Worm (Caenorhabditis elegans): ENCODE measurements around the gene ZC250.2.

Gene ZC250.2

ce11 chrV:5758780-5759179, 33.4 kb upstream of the ZC250.2 start, which contains the start of gene C53A3.4:
Gene C53A3.4, minus strand, starts transcription at chrV:5758880.
- TF ChIP-seq mdl-1 (tag; optimal IDR thresholded peaks at IDR 0.05), result no peak
- no peak for TF ChIP-seq mml-1 (tag; optimal IDR thresholded peaks at IDR 0.05)
- TF ChIP-seq ceh-28 (tag; optimal IDR thresholded peaks at IDR 0.05), result no peak
- TF ChIP-seq nhr-25 (tag; optimal IDR thresholded peaks at IDR 0.05), result no peak
- no peak for TF ChIP-seq ceh-82 (tag; optimal IDR thresholded peaks at IDR 0.05)
- no peak for TF ChIP-seq hmg-11 (tag; optimal IDR thresholded peaks at IDR 0.05)
- no peak for TF ChIP-seq nhr-11 (tag; optimal IDR thresholded peaks at IDR 0.05)
- no peak for TF ChIP-seq jun-1 (tag; optimal IDR thresholded peaks at IDR 0.05)
- no peak for TF ChIP-seq ceh-9 (tag; optimal IDR thresholded peaks at IDR 0.05)
- TF ChIP-seq elt-2 (tag; optimal IDR thresholded peaks at IDR 0.05), result no peak
- no peak for TF ChIP-seq nhr-76 (tag; optimal IDR thresholded peaks at IDR 0.05)
- no peak for TF ChIP-seq ztf-4 (tag; optimal IDR thresholded peaks at IDR 0.05)
- TF ChIP-seq nfya-1 (tag; optimal IDR thresholded peaks at IDR 0.05; ENCODE audit: insufficient read depth), result no peak
- no peak for TF ChIP-seq tbx-2 (tag; optimal IDR thresholded peaks at IDR 0.05)
- no peak for TF ChIP-seq nhr-23 (tag; optimal IDR thresholded peaks at IDR 0.05)

- TF ChIP-seq elt-1 (tag; optimal IDR thresholded peaks at IDR 0.05) (no peak), nhr-23 (tag; optimal IDR thresholded peaks at IDR 0.05) (no peak), ceh-28 (tag; optimal IDR thresholded peaks at IDR 0.05) (no peak), ceh-9 (tag; optimal IDR thresholded peaks at IDR 0.05) (no peak), fos-1 (tag; optimal IDR thresholded peaks at IDR 0.05) (no peak), nhr-237 (tag; optimal IDR thresholded peaks at IDR 0.05) (no peak), sea-2 (GFP tag; optimal IDR thresholded peaks at IDR 0.05) (no peak)
Observed at ce11 chrV:5760132-5760531, 32.0 kb upstream of the ZC250.2 start, which contains the start of gene C53A3.1. Gene C53A3.1, minus strand, starts transcription at chrV:5760232.

- TF ChIP-seq egl-27 (tag; optimal IDR thresholded peaks at IDR 0.05) (peak; percentile 62), lsy-12 (tag; optimal IDR thresholded peaks at IDR 0.05) (peak; percentile 29), egl-5 (tag; optimal IDR thresholded peaks at IDR 0.05) (peak; percentile 40), unc-62 (GFP tag; optimal IDR thresholded peaks at IDR 0.05) (no peak), hmg-11 (tag; optimal IDR thresholded peaks at IDR 0.05) (no peak), nhr-25 (tag; optimal IDR thresholded peaks at IDR 0.05) (peak; percentile 92), unc-39 (tag; optimal IDR thresholded peaks at IDR 0.05) (no peak), jun-1 (tag; optimal IDR thresholded peaks at IDR 0.05) (peak; percentile 73), nhr-28 (tag; optimal IDR thresholded peaks at IDR 0.05) (no peak), elt-1 (tag; optimal IDR thresholded peaks at IDR 0.05) (peak; percentile 46), nhr-23 (tag; optimal IDR thresholded peaks at IDR 0.05) (peak; percentile 93), pha-4 (tag; optimal IDR thresholded peaks at IDR 0.05) (peak; percentile 68), elt-3 (tag; optimal IDR thresholded peaks at IDR 0.05) (peak in 1 of 3 experiments; percentile 72), elt-2 (tag; optimal IDR thresholded peaks at IDR 0.05) (peak; percentile 89), nfya-1 (tag; optimal IDR thresholded peaks at IDR 0.05; ENCODE audit: insufficient read depth) (peak; percentile 68), ceh-16 (tag; optimal IDR thresholded peaks at IDR 0.05) (no peak), ceh-28 (tag; optimal IDR thresholded peaks at IDR 0.05) (peak; percentile 46), ZK546.5 (tag; optimal IDR thresholded peaks at IDR 0.05) (no peak), nhr-43 (tag; optimal IDR thresholded peaks at IDR 0.05; ENCODE audit: poor library complexity, severe bottlenecking) (peak; percentile 70), nhr-76 (tag; optimal IDR thresholded peaks at IDR 0.05) (peak; percentile 54), aly-2 (tag; optimal IDR thresholded peaks at IDR 0.05) (no peak), pqm-1 (tag; optimal IDR thresholded peaks at IDR 0.05) (peak; percentile 93), tbx-2 (tag; optimal IDR thresholded peaks at IDR 0.05) (peak; percentile 31), mdl-1 (tag; optimal IDR thresholded peaks at IDR 0.05) (peak; percentile 81)
Observed at ce11 chrV:5763787-5764186, 28.3 kb upstream of the ZC250.2 start, which contains the start of gene pgph-3. Gene pgph-3, minus strand, starts transcription at chrV:5763846.

ce11 chrV:5765081-5765480, 27.1 kb upstream of the ZC250.2 start, which contains the start of gene pgph-2:
Gene pgph-2, plus strand, starts transcription at chrV:5765127.
- TF ChIP-seq pqm-1 (tag; optimal IDR thresholded peaks at IDR 0.05), result peak; percentile 76
- no peak for TF ChIP-seq nhr-23 (tag; optimal IDR thresholded peaks at IDR 0.05)
- peak; percentile 18 for TF ChIP-seq pha-4 (tag; optimal IDR thresholded peaks at IDR 0.05)
- peak; percentile 74 for TF ChIP-seq elt-2 (tag; optimal IDR thresholded peaks at IDR 0.05)
- no peak for TF ChIP-seq lin-39 (tag; optimal IDR thresholded peaks at IDR 0.05)
- TF ChIP-seq ztf-4 (tag; optimal IDR thresholded peaks at IDR 0.05), result no peak

- peak; percentile 42 for TF ChIP-seq nfya-1 (tag; optimal IDR thresholded peaks at IDR 0.05; ENCODE audit: insufficient read depth)
- peak; percentile 45 for TF ChIP-seq unc-62 (GFP tag; optimal IDR thresholded peaks at IDR 0.05)
- TF ChIP-seq sea-2 (GFP tag; optimal IDR thresholded peaks at IDR 0.05), result no peak
- TF ChIP-seq pqm-1 (tag; optimal IDR thresholded peaks at IDR 0.05), result peak; percentile 72
- TF ChIP-seq egl-27 (tag; optimal IDR thresholded peaks at IDR 0.05), result peak; percentile 45
- TF ChIP-seq elt-3 (tag; optimal IDR thresholded peaks at IDR 0.05), result peak in 2 of 3 experiments; percentile 18 to 63
- peak; percentile 20 for TF ChIP-seq elt-1 (tag; optimal IDR thresholded peaks at IDR 0.05)
- TF ChIP-seq ztf-4 (tag; optimal IDR thresholded peaks at IDR 0.05), result no peak
- TF ChIP-seq ceh-28 (tag; optimal IDR thresholded peaks at IDR 0.05), result peak; percentile 54
- no peak for TF ChIP-seq nhr-28 (tag; optimal IDR thresholded peaks at IDR 0.05)
- TF ChIP-seq nhr-25 (tag; optimal IDR thresholded peaks at IDR 0.05), result peak; percentile 62
- TF ChIP-seq lsy-12 (tag; optimal IDR thresholded peaks at IDR 0.05), result no peak
- TF ChIP-seq fkh-2 (tag; optimal IDR thresholded peaks at IDR 0.05), result no peak
- TF ChIP-seq nhr-76 (tag; optimal IDR thresholded peaks at IDR 0.05), result no peak
- peak; percentile 87 for TF ChIP-seq elt-2 (tag; optimal IDR thresholded peaks at IDR 0.05)
- no peak for TF ChIP-seq aly-2 (tag; optimal IDR thresholded peaks at IDR 0.05)
- TF ChIP-seq nhr-12 (tag; optimal IDR thresholded peaks at IDR 0.05), result no peak
- TF ChIP-seq pha-4 (tag; optimal IDR thresholded peaks at IDR 0.05), result no peak
- TF ChIP-seq nhr-23 (tag; optimal IDR thresholded peaks at IDR 0.05), result peak; percentile 95
- no peak for TF ChIP-seq nhr-67 (tag; optimal IDR thresholded peaks at IDR 0.05)
- TF ChIP-seq tbx-2 (tag; optimal IDR thresholded peaks at IDR 0.05), result peak; percentile 32
- no peak for TF ChIP-seq R02D3.7 (tag; optimal IDR thresholded peaks at IDR 0.05)
- TF ChIP-seq mdl-1 (tag; optimal IDR thresholded peaks at IDR 0.05), result peak; percentile 7
- no peak for TF ChIP-seq eor-1 (tag; optimal IDR thresholded peaks at IDR 0.05)
- TF ChIP-seq egl-5 (tag; optimal IDR thresholded peaks at IDR 0.05), result peak; percentile 24
- peak; percentile 88 for TF ChIP-seq nhr-43 (tag; optimal IDR thresholded peaks at IDR 0.05; ENCODE audit: poor library complexity, severe bottlenecking)
- TF ChIP-seq unc-39 (tag; optimal IDR thresholded peaks at IDR 0.05), result no peak
- TF ChIP-seq mml-1 (tag; optimal IDR thresholded peaks at IDR 0.05), result peak; percentile 63
- TF ChIP-seq jun-1 (tag; optimal IDR thresholded peaks at IDR 0.05), result peak; percentile 56
Observed at ce11 chrV:5768292-5768695, 23.8 kb upstream of the ZC250.2 start.
